Worm (Caenorhabditis elegans) whole organism, L2 larva: ENCODE results near the gene bra-1.

Experiments
- C34F6.9 ChIP-seq: fragments of 150-350 bp; optimal IDR thresholded peaks from 2 replicates; lab custom pipeline; 2014; ENCODE audit warnings: missing biosample characterization, missing genetic modification characterization
- F13H6.1 ChIP-seq: sonication (generic microtip); optimal IDR thresholded peaks from 2 replicates; lab custom pipeline; 2016; ENCODE audit warnings: missing genetic modification characterization, missing compliant biosample characterization
- R02D3.7 ChIP-seq: fragments of 150-350 bp; optimal IDR thresholded peaks from 2 replicates; lab custom pipeline; 2014; ENCODE audit warnings: missing biosample characterization, missing genetic modification characterization
- Y55F3AM.14 ChIP-seq: fragments of 200-800 bp; sonication (Bioruptor generic); optimal IDR thresholded peaks from 2 replicates; lab custom pipeline; 2018; ENCODE audit warnings: mild to moderate bottlenecking, missing genetic modification characterization, missing compliant biosample characterization
- ZK546.5 ChIP-seq: sonication (generic microtip); optimal IDR thresholded peaks from 2 replicates; lab custom pipeline; 2017; ENCODE audit warnings: missing biosample characterization, missing genetic modification characterization
- alr-1 ChIP-seq: fragments of 150-350 bp; optimal IDR thresholded peaks from 2 replicates; lab custom pipeline; 2014; ENCODE audit warnings: missing biosample characterization, missing genetic modification characterization
- aly-2 ChIP-seq: fragments of 150-350 bp; optimal IDR thresholded peaks from 2 replicates; lab custom pipeline; 2014; ENCODE audit warnings: missing biosample characterization, missing genetic modification characterization
- ama-1 ChIP-seq: fragments of 150-350 bp; optimal IDR thresholded peaks from 2 replicates; lab custom pipeline; 2018; ENCODE audit warnings: inconsistent platforms
- blmp-1 ChIP-seq: sonication (generic microtip); optimal IDR thresholded peaks from 2 replicates; lab custom pipeline; 2017; ENCODE audit warnings: missing genetic modification characterization, mild to moderate bottlenecking, missing compliant biosample characterization, antibody characterized with exemption, moderate library complexity; ENCODE audit not compliant: insufficient read depth
- ceh-16 ChIP-seq: fragments of 150-350 bp; optimal IDR thresholded peaks from 2 replicates; lab custom pipeline; 2014; ENCODE audit warnings: missing biosample characterization, missing genetic modification characterization
- ceh-82 ChIP-seq: fragments of 150-350 bp; optimal IDR thresholded peaks from 2 replicates; lab custom pipeline; 2014; ENCODE audit warnings: missing biosample characterization, missing genetic modification characterization
- crh-2 ChIP-seq: sonication (generic microtip); optimal IDR thresholded peaks from 2 replicates; lab custom pipeline; 2017; ENCODE audit warnings: missing biosample characterization, missing genetic modification characterization
- dmd-4 ChIP-seq: sonication (generic microtip); optimal IDR thresholded peaks from 2 replicates; lab custom pipeline; 2017; ENCODE audit warnings: missing biosample characterization, missing genetic modification characterization
- egl-27 ChIP-seq: sonication (generic microtip); optimal IDR thresholded peaks from 3 replicates; lab custom pipeline; 2017; ENCODE audit warnings: missing biosample characterization, missing genetic modification reagents, missing genetic modification characterization
- elt-1 ChIP-seq: fragments of 150-350 bp; optimal IDR thresholded peaks from 2 replicates; lab custom pipeline; 2014; ENCODE audit warnings: missing biosample characterization, missing genetic modification characterization
- elt-3 ChIP-seq: sonication (generic microtip); optimal IDR thresholded peaks from 2 replicates; lab custom pipeline; 2017; ENCODE audit warnings: missing biosample characterization, missing genetic modification characterization
- fos-1 ChIP-seq: fragments of 150-350 bp; optimal IDR thresholded peaks from 2 replicates; lab custom pipeline; 2014; ENCODE audit warnings: missing biosample characterization, missing genetic modification characterization
- gmeb-1 ChIP-seq: fragments of 150-350 bp; optimal IDR thresholded peaks from 2 replicates; lab custom pipeline; 2014; ENCODE audit warnings: missing biosample characterization, missing genetic modification characterization
- lin-11 ChIP-seq: fragments of 150-350 bp; sonication (generic microtip); optimal IDR thresholded peaks from 2 replicates; lab custom pipeline; 2014; ENCODE audit warnings: missing biosample characterization, missing genetic modification characterization, inconsistent platforms, mixed read lengths
- lin-13 ChIP-seq: fragments of 150-350 bp; optimal IDR thresholded peaks from 2 replicates; lab custom pipeline; 2014; ENCODE audit warnings: missing biosample characterization, missing genetic modification reagents, missing genetic modification characterization
- lin-39 ChIP-seq: fragments of 150-350 bp; optimal IDR thresholded peaks from 2 replicates; lab custom pipeline; 2014; ENCODE audit warnings: missing biosample characterization, missing genetic modification reagents, missing genetic modification characterization
- lsy-2 ChIP-seq, 2 experiments: fragments of 150-350 bp in 1 of 2; sonication (generic microtip) in 1 of 2; optimal IDR thresholded peaks; 2 replicates each; lab custom pipeline; 2014 to 2017; ENCODE audit warnings: missing biosample characterization in 2 of 2, missing genetic modification characterization in 2 of 2
- mab-5 ChIP-seq: fragments of 150-350 bp; optimal IDR thresholded peaks from 2 replicates; lab custom pipeline; 2014; ENCODE audit warnings: missing biosample characterization, missing genetic modification characterization
- mbf-1 ChIP-seq: sonication (generic microtip); optimal IDR thresholded peaks from 2 replicates; lab custom pipeline; 2017; ENCODE audit warnings: missing biosample characterization, missing genetic modification characterization
- mdl-1 ChIP-seq, 2 experiments: fragments of 150-350 bp in 1 of 2; sonication (generic microtip) in 1 of 2; optimal IDR thresholded peaks; 2 replicates each; lab custom pipeline; 2017; ENCODE audit warnings: missing biosample characterization in 2 of 2, missing genetic modification characterization in 2 of 2
- nhr-10 ChIP-seq: sonication (generic microtip); optimal IDR thresholded peaks from 2 replicates; lab custom pipeline; 2017; ENCODE audit warnings: missing biosample characterization, missing genetic modification characterization
- nhr-11 ChIP-seq: fragments of 150-350 bp; optimal IDR thresholded peaks from 2 replicates; lab custom pipeline; 2014; ENCODE audit warnings: missing biosample characterization, missing genetic modification characterization
- nhr-12 ChIP-seq: fragments of 150-350 bp; optimal IDR thresholded peaks from 2 replicates; lab custom pipeline; 2014; ENCODE audit warnings: missing biosample characterization, missing genetic modification characterization
- nhr-129 ChIP-seq: fragments of 150-350 bp; optimal IDR thresholded peaks from 2 replicates; lab custom pipeline; 2014; ENCODE audit warnings: missing biosample characterization, missing genetic modification characterization
- nhr-21 ChIP-seq: fragments of 150-350 bp; optimal IDR thresholded peaks from 2 replicates; lab custom pipeline; 2014; ENCODE audit warnings: missing biosample characterization, missing genetic modification characterization
- nhr-23 ChIP-seq: fragments of 150-350 bp; optimal IDR thresholded peaks from 2 replicates; lab custom pipeline; 2014; ENCODE audit warnings: missing biosample characterization, missing genetic modification reagents, missing genetic modification characterization
- nhr-237 ChIP-seq: fragments of 150-350 bp; optimal IDR thresholded peaks from 2 replicates; lab custom pipeline; 2014; ENCODE audit warnings: missing biosample characterization, missing genetic modification characterization
- nhr-25 ChIP-seq: fragments of 150-350 bp; sonication (generic microtip); optimal IDR thresholded peaks from 3 replicates; lab custom pipeline; 2014; ENCODE audit warnings: missing biosample characterization, missing genetic modification characterization
- nhr-6 ChIP-seq: fragments of 150-350 bp; optimal IDR thresholded peaks from 2 replicates; lab custom pipeline; 2014; ENCODE audit warnings: missing biosample characterization, missing genetic modification characterization
- nhr-77 ChIP-seq: fragments of 150-350 bp; optimal IDR thresholded peaks from 2 replicates; lab custom pipeline; 2014; ENCODE audit warnings: missing biosample characterization, missing genetic modification characterization
- peb-1 ChIP-seq: fragments of 150-350 bp; optimal IDR thresholded peaks from 2 replicates; lab custom pipeline; 2014; ENCODE audit warnings: missing biosample characterization, missing genetic modification characterization
- sem-4 ChIP-seq: fragments of 150-350 bp; optimal IDR thresholded peaks from 2 replicates; lab custom pipeline; 2014; ENCODE audit warnings: missing biosample characterization, missing genetic modification reagents, missing genetic modification characterization
- skn-1 ChIP-seq: sonication (generic microtip); optimal IDR thresholded peaks from 2 replicates; lab custom pipeline; 2017; ENCODE audit warnings: missing biosample characterization, missing genetic modification characterization
- sma-3 ChIP-seq: sonication (generic microtip); optimal IDR thresholded peaks from 2 replicates; lab custom pipeline; 2016; ENCODE audit warnings: missing genetic modification reagents, missing genetic modification characterization, missing compliant biosample characterization
- sma-9 ChIP-seq, 2 experiments: fragments of 150-350 bp in 1 of 2; sonication (generic microtip) in 1 of 2; optimal IDR thresholded peaks; 2 replicates each; lab custom pipeline; 2014 to 2016; ENCODE audit warnings: missing genetic modification characterization in 2 of 2, mild to moderate bottlenecking in 1 of 2, missing biosample characterization in 1 of 2, missing compliant biosample characterization in 1 of 2, missing genetic modification reagents in 1 of 2, moderate library complexity in 1 of 2
- snpc-4 ChIP-seq: fragments of 150-350 bp; optimal IDR thresholded peaks from 2 replicates; lab custom pipeline; 2014; ENCODE audit warnings: missing biosample characterization, missing genetic modification characterization
- unc-39 ChIP-seq: fragments of 150-350 bp; optimal IDR thresholded peaks from 2 replicates; lab custom pipeline; 2014; ENCODE audit warnings: missing biosample characterization, missing genetic modification characterization
- unc-55 ChIP-seq: fragments of 150-350 bp; sonication (generic microtip); optimal IDR thresholded peaks from 3 replicates; lab custom pipeline; 2014; ENCODE audit warnings: missing biosample characterization, missing genetic modification reagents, missing genetic modification characterization
- unc-62 ChIP-seq: fragments of 150-350 bp; optimal IDR thresholded peaks from 2 replicates; lab custom pipeline; 2014; ENCODE audit warnings: missing biosample characterization, missing genetic modification reagents, missing genetic modification characterization
- zag-1 ChIP-seq: fragments of 150-350 bp; optimal IDR thresholded peaks from 2 replicates; lab custom pipeline; 2014; ENCODE audit warnings: missing biosample characterization, missing genetic modification characterization
- ztf-1 ChIP-seq: fragments of 200-800 bp; sonication (Bioruptor generic); conservative IDR thresholded peaks from 2 replicates; pipeline ENCODE4 v1.3.6; 2022; ENCODE audit warnings: missing genetic modification characterization, missing compliant biosample characterization
- ztf-11 ChIP-seq: sonication (generic microtip); optimal IDR thresholded peaks from 2 replicates; lab custom pipeline; 2017; ENCODE audit warnings: missing biosample characterization, missing genetic modification characterization
- ztf-4 ChIP-seq: fragments of 150-350 bp; optimal IDR thresholded peaks from 2 replicates; lab custom pipeline; 2014; ENCODE audit warnings: missing biosample characterization, missing genetic modification characterization

bra-1 gene

DNA sequence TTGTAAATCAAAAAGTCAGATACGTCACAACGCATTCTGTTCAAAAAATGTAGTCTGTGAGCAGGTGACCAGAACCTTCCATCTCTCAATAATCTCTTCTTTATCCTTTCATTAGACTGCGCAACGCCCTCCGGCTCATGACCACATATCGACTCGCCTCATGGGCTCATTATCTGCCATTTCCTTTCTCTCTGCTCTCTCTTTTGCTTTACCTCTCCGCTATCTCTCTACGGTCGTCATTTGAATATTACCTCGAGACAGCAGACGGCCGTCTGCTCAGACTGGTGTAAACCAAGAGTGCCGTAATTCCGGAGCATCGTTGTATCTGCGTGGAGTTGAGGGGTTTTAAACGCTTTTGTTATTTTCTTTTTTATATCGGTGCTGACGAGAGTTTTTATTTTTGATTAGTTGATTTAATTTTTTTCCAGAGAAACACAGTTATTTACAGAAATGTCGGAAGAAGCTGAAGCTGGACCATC lies at the start of gene bra-1:
TSS of gene bra-1 (plus strand) at position 429 of the 479 bp plus-strand sequence.
- TF ChIP-seq nhr-11 (tag; lab: Kevin White, UChicago) (no peak), dmd-4 (tag; lab: Kevin White, UChicago) (no peak), fos-1 (tag; lab: Kevin White, UChicago) (peak; percentile 34), zag-1 (tag; lab: Kevin White, UChicago) (no peak), R02D3.7 (no peak), ztf-11 (no peak), ama-1 (lab: Kevin White, UChicago) (no peak), lin-13 (GFP tag; lab: Kevin White, UChicago) (peak; percentile 39), elt-3 (tag; lab: Kevin White, UChicago) (no peak), egl-27 (no peak), alr-1 (tag; lab: Kevin White, UChicago) (no peak), gmeb-1 (tag; lab: Kevin White, UChicago) (no peak), nhr-129 (tag; lab: Kevin White, UChicago) (peak; percentile 82), F13H6.1 (tag; lab: Kevin White, UChicago) (peak; percentile 20), nhr-25 (tag; lab: Kevin White, UChicago) (no peak), mbf-1 (tag; lab: Kevin White, UChicago) (no peak), lin-11 (tag; lab: Kevin White, UChicago) (peak; percentile 86), sma-3 (GFP tag; lab: Kevin White, UChicago) (no peak), ceh-82 (tag; lab: Kevin White, UChicago) (no peak), ceh-16 (no peak), crh-2 (peak; percentile 74), nhr-6 (no peak), peb-1 (tag; lab: Kevin White, UChicago) (no peak), sem-4 (tag; lab: Kevin White, UChicago) (no peak), snpc-4 (no peak), nhr-12 (no peak), mdl-1 (tag; optimal IDR thresholded peaks at IDR 0.05; lab: Kevin White, UChicago) (no peak), sma-9 (GFP tag; optimal IDR thresholded peaks at IDR 0.05; lab: Kevin White, UChicago) (peak; percentile 54), sma-9 (tag; optimal IDR thresholded peaks at IDR 0.05; lab: Kevin White, UChicago) (no peak), unc-55 (GFP tag; lab: Kevin White, UChicago) (peak; percentile 44), blmp-1 (tag; lab: Kevin White, UChicago) (no peak), skn-1 (tag; lab: Kevin White, UChicago) (peak; percentile 39), nhr-21 (tag; lab: Kevin White, UChicago) (peak; percentile 39), unc-39 (tag; lab: Kevin White, UChicago) (no peak), elt-1 (tag; lab: Kevin White, UChicago) (no peak), nhr-10 (tag; lab: Kevin White, UChicago) (no peak), aly-2 (tag; lab: Kevin White, UChicago) (no peak), Y55F3AM.14 (GFP tag; lab: Kevin White, UChicago) (no peak), nhr-77 (no peak), C34F6.9 (tag; lab: Kevin White, UChicago) (peak; percentile 78), mab-5 (no peak), lin-39 (tag; lab: Kevin White, UChicago) (no peak), ZK546.5 (no peak), nhr-237 (tag; lab: Kevin White, UChicago) (no peak), nhr-23 (tag; lab: Kevin White, UChicago) (no peak), unc-62 (GFP tag; lab: Kevin White, UChicago) (no peak), ztf-4 (tag; lab: Kevin White, UChicago) (peak; percentile 25), lsy-2 (tag; optimal IDR thresholded peaks at IDR 0.05; lab: Kevin White, UChicago) (peak; percentile 7 to 66), ztf-1 (GFP tag; lab: Robert Waterston, UW) (no peak)
